Worm (Caenorhabditis elegans) whole organism, L2 larva: ENCODE results near the gene srw-69.

ENCODE experiments used
- C34F6.9 ChIP-seq: fragments of 150-350 bp; optimal IDR thresholded peaks from 2 replicates; lab custom pipeline; 2014; ENCODE audit warnings: missing biosample characterization, missing genetic modification characterization
- F13H6.1 ChIP-seq: sonication (generic microtip); optimal IDR thresholded peaks from 2 replicates; lab custom pipeline; 2016; ENCODE audit warnings: missing genetic modification characterization, missing compliant biosample characterization
- R02D3.7 ChIP-seq: fragments of 150-350 bp; optimal IDR thresholded peaks from 2 replicates; lab custom pipeline; 2014; ENCODE audit warnings: missing biosample characterization, missing genetic modification characterization
- Y55F3AM.14 ChIP-seq: fragments of 200-800 bp; sonication (Bioruptor generic); optimal IDR thresholded peaks from 2 replicates; lab custom pipeline; 2018; ENCODE audit warnings: mild to moderate bottlenecking, missing genetic modification characterization, missing compliant biosample characterization
- ZK546.5 ChIP-seq: sonication (generic microtip); optimal IDR thresholded peaks from 2 replicates; lab custom pipeline; 2017; ENCODE audit warnings: missing biosample characterization, missing genetic modification characterization
- alr-1 ChIP-seq: fragments of 150-350 bp; optimal IDR thresholded peaks from 2 replicates; lab custom pipeline; 2014; ENCODE audit warnings: missing biosample characterization, missing genetic modification characterization
- aly-2 ChIP-seq: fragments of 150-350 bp; optimal IDR thresholded peaks from 2 replicates; lab custom pipeline; 2014; ENCODE audit warnings: missing biosample characterization, missing genetic modification characterization
- ama-1 ChIP-seq: fragments of 150-350 bp; optimal IDR thresholded peaks from 2 replicates; lab custom pipeline; 2018; ENCODE audit warnings: inconsistent platforms
- blmp-1 ChIP-seq: sonication (generic microtip); optimal IDR thresholded peaks from 2 replicates; lab custom pipeline; 2017; ENCODE audit warnings: missing genetic modification characterization, mild to moderate bottlenecking, missing compliant biosample characterization, antibody characterized with exemption, moderate library complexity; ENCODE audit not compliant: insufficient read depth
- ceh-16 ChIP-seq: fragments of 150-350 bp; optimal IDR thresholded peaks from 2 replicates; lab custom pipeline; 2014; ENCODE audit warnings: missing biosample characterization, missing genetic modification characterization
- ceh-82 ChIP-seq: fragments of 150-350 bp; optimal IDR thresholded peaks from 2 replicates; lab custom pipeline; 2014; ENCODE audit warnings: missing biosample characterization, missing genetic modification characterization
- crh-2 ChIP-seq: sonication (generic microtip); optimal IDR thresholded peaks from 2 replicates; lab custom pipeline; 2017; ENCODE audit warnings: missing biosample characterization, missing genetic modification characterization
- egl-27 ChIP-seq: sonication (generic microtip); optimal IDR thresholded peaks from 3 replicates; lab custom pipeline; 2017; ENCODE audit warnings: missing biosample characterization, missing genetic modification reagents, missing genetic modification characterization
- elt-1 ChIP-seq: fragments of 150-350 bp; optimal IDR thresholded peaks from 2 replicates; lab custom pipeline; 2014; ENCODE audit warnings: missing biosample characterization, missing genetic modification characterization
- fos-1 ChIP-seq: fragments of 150-350 bp; optimal IDR thresholded peaks from 2 replicates; lab custom pipeline; 2014; ENCODE audit warnings: missing biosample characterization, missing genetic modification characterization
- gmeb-1 ChIP-seq: fragments of 150-350 bp; optimal IDR thresholded peaks from 2 replicates; lab custom pipeline; 2014; ENCODE audit warnings: missing biosample characterization, missing genetic modification characterization
- lin-11 ChIP-seq: fragments of 150-350 bp; sonication (generic microtip); optimal IDR thresholded peaks from 2 replicates; lab custom pipeline; 2014; ENCODE audit warnings: missing biosample characterization, missing genetic modification characterization, inconsistent platforms, mixed read lengths
- lin-13 ChIP-seq: fragments of 150-350 bp; optimal IDR thresholded peaks from 2 replicates; lab custom pipeline; 2014; ENCODE audit warnings: missing biosample characterization, missing genetic modification reagents, missing genetic modification characterization
- lin-39 ChIP-seq: fragments of 150-350 bp; optimal IDR thresholded peaks from 2 replicates; lab custom pipeline; 2014; ENCODE audit warnings: missing biosample characterization, missing genetic modification reagents, missing genetic modification characterization
- lsy-2 ChIP-seq, 2 experiments: fragments of 150-350 bp in 1 of 2; sonication (generic microtip) in 1 of 2; optimal IDR thresholded peaks; 2 replicates each; lab custom pipeline; 2014 to 2017; ENCODE audit warnings: missing biosample characterization in 2 of 2, missing genetic modification characterization in 2 of 2
- mab-5 ChIP-seq: fragments of 150-350 bp; optimal IDR thresholded peaks from 2 replicates; lab custom pipeline; 2014; ENCODE audit warnings: missing biosample characterization, missing genetic modification characterization
- mbf-1 ChIP-seq: sonication (generic microtip); optimal IDR thresholded peaks from 2 replicates; lab custom pipeline; 2017; ENCODE audit warnings: missing biosample characterization, missing genetic modification characterization
- mdl-1 ChIP-seq, 2 experiments: fragments of 150-350 bp in 1 of 2; sonication (generic microtip) in 1 of 2; optimal IDR thresholded peaks; 2 replicates each; lab custom pipeline; 2017; ENCODE audit warnings: missing biosample characterization in 2 of 2, missing genetic modification characterization in 2 of 2
- nhr-10 ChIP-seq: sonication (generic microtip); optimal IDR thresholded peaks from 2 replicates; lab custom pipeline; 2017; ENCODE audit warnings: missing biosample characterization, missing genetic modification characterization
- nhr-11 ChIP-seq: fragments of 150-350 bp; optimal IDR thresholded peaks from 2 replicates; lab custom pipeline; 2014; ENCODE audit warnings: missing biosample characterization, missing genetic modification characterization
- nhr-12 ChIP-seq: fragments of 150-350 bp; optimal IDR thresholded peaks from 2 replicates; lab custom pipeline; 2014; ENCODE audit warnings: missing biosample characterization, missing genetic modification characterization
- nhr-129 ChIP-seq: fragments of 150-350 bp; optimal IDR thresholded peaks from 2 replicates; lab custom pipeline; 2014; ENCODE audit warnings: missing biosample characterization, missing genetic modification characterization
- nhr-21 ChIP-seq: fragments of 150-350 bp; optimal IDR thresholded peaks from 2 replicates; lab custom pipeline; 2014; ENCODE audit warnings: missing biosample characterization, missing genetic modification characterization
- nhr-237 ChIP-seq: fragments of 150-350 bp; optimal IDR thresholded peaks from 2 replicates; lab custom pipeline; 2014; ENCODE audit warnings: missing biosample characterization, missing genetic modification characterization
- nhr-25 ChIP-seq: fragments of 150-350 bp; sonication (generic microtip); optimal IDR thresholded peaks from 3 replicates; lab custom pipeline; 2014; ENCODE audit warnings: missing biosample characterization, missing genetic modification characterization
- nhr-6 ChIP-seq: fragments of 150-350 bp; optimal IDR thresholded peaks from 2 replicates; lab custom pipeline; 2014; ENCODE audit warnings: missing biosample characterization, missing genetic modification characterization
- nhr-77 ChIP-seq: fragments of 150-350 bp; optimal IDR thresholded peaks from 2 replicates; lab custom pipeline; 2014; ENCODE audit warnings: missing biosample characterization, missing genetic modification characterization
- peb-1 ChIP-seq: fragments of 150-350 bp; optimal IDR thresholded peaks from 2 replicates; lab custom pipeline; 2014; ENCODE audit warnings: missing biosample characterization, missing genetic modification characterization
- sem-4 ChIP-seq: fragments of 150-350 bp; optimal IDR thresholded peaks from 2 replicates; lab custom pipeline; 2014; ENCODE audit warnings: missing biosample characterization, missing genetic modification reagents, missing genetic modification characterization
- skn-1 ChIP-seq: sonication (generic microtip); optimal IDR thresholded peaks from 2 replicates; lab custom pipeline; 2017; ENCODE audit warnings: missing biosample characterization, missing genetic modification characterization
- sma-3 ChIP-seq: sonication (generic microtip); optimal IDR thresholded peaks from 2 replicates; lab custom pipeline; 2016; ENCODE audit warnings: missing genetic modification reagents, missing genetic modification characterization, missing compliant biosample characterization
- sma-9 ChIP-seq, 2 experiments: fragments of 150-350 bp in 1 of 2; sonication (generic microtip) in 1 of 2; optimal IDR thresholded peaks; 2 replicates each; lab custom pipeline; 2014 to 2016; ENCODE audit warnings: missing genetic modification characterization in 2 of 2, mild to moderate bottlenecking in 1 of 2, missing biosample characterization in 1 of 2, missing compliant biosample characterization in 1 of 2, missing genetic modification reagents in 1 of 2, moderate library complexity in 1 of 2
- snpc-4 ChIP-seq: fragments of 150-350 bp; optimal IDR thresholded peaks from 2 replicates; lab custom pipeline; 2014; ENCODE audit warnings: missing biosample characterization, missing genetic modification characterization
- unc-39 ChIP-seq: fragments of 150-350 bp; optimal IDR thresholded peaks from 2 replicates; lab custom pipeline; 2014; ENCODE audit warnings: missing biosample characterization, missing genetic modification characterization
- unc-55 ChIP-seq: fragments of 150-350 bp; sonication (generic microtip); optimal IDR thresholded peaks from 3 replicates; lab custom pipeline; 2014; ENCODE audit warnings: missing biosample characterization, missing genetic modification reagents, missing genetic modification characterization
- unc-62 ChIP-seq: fragments of 150-350 bp; optimal IDR thresholded peaks from 2 replicates; lab custom pipeline; 2014; ENCODE audit warnings: missing biosample characterization, missing genetic modification reagents, missing genetic modification characterization
- ztf-1 ChIP-seq: fragments of 200-800 bp; sonication (Bioruptor generic); conservative IDR thresholded peaks from 2 replicates; pipeline ENCODE4 v1.3.6; 2022; ENCODE audit warnings: missing genetic modification characterization, missing compliant biosample characterization
- ztf-11 ChIP-seq: sonication (generic microtip); optimal IDR thresholded peaks from 2 replicates; lab custom pipeline; 2017; ENCODE audit warnings: missing biosample characterization, missing genetic modification characterization
- ztf-4 ChIP-seq: fragments of 150-350 bp; optimal IDR thresholded peaks from 2 replicates; lab custom pipeline; 2014; ENCODE audit warnings: missing biosample characterization, missing genetic modification characterization

srw-69 gene

DNA sequence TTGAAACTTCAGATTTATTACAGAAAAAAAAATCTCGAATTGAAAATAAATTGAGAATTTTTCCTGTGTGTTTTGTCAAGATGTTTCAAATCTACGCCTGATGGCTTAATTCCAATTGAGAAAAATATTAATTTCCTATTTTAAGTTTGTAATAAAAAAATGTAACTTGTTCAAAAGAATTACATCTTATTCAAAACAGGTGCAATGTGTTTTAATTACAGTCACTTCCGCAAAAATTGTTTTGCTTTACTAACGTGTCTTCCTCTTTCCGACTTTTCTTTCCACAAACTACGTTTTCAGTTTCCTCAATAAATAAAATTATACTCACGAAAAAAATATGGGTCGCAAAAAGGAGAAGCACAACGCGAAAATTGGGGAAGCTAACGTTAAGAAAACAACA, 9.2 kb upstream of the srw-69 start, which contains the start of gene F25E5.16:
F25E5.16 (plus strand) TSS at position 301 of the 400 bp plus-strand sequence.
- TF ChIP-seq unc-62 (GFP tag; lab: Kevin White, UChicago), result no peak
- TF ChIP-seq unc-55, result no peak
- no peak for TF ChIP-seq nhr-10
- no peak for TF ChIP-seq lin-39 (tag; lab: Kevin White, UChicago)
- TF ChIP-seq nhr-129 (tag; lab: Kevin White, UChicago), result no peak
- no peak for TF ChIP-seq crh-2 (tag; lab: Kevin White, UChicago)
- TF ChIP-seq lin-13, result no peak
- no peak for TF ChIP-seq mbf-1
- TF ChIP-seq ztf-4 (tag; lab: Kevin White, UChicago), result no peak
- TF ChIP-seq snpc-4 (tag; lab: Kevin White, UChicago), result no peak
- no peak for TF ChIP-seq gmeb-1 (tag; lab: Kevin White, UChicago)
- TF ChIP-seq sma-9 (GFP tag; optimal IDR thresholded peaks at IDR 0.05; lab: Kevin White, UChicago), result no peak
- TF ChIP-seq sma-9 (tag; optimal IDR thresholded peaks at IDR 0.05; lab: Kevin White, UChicago), result no peak
- no peak for TF ChIP-seq ZK546.5
- no peak for TF ChIP-seq nhr-77 (tag; lab: Kevin White, UChicago)
- no peak for TF ChIP-seq nhr-21 (tag; lab: Kevin White, UChicago)
- no peak for TF ChIP-seq lin-11 (tag; lab: Kevin White, UChicago)
- no peak for TF ChIP-seq peb-1
- no peak for TF ChIP-seq nhr-237 (tag; lab: Kevin White, UChicago)

DNA sequence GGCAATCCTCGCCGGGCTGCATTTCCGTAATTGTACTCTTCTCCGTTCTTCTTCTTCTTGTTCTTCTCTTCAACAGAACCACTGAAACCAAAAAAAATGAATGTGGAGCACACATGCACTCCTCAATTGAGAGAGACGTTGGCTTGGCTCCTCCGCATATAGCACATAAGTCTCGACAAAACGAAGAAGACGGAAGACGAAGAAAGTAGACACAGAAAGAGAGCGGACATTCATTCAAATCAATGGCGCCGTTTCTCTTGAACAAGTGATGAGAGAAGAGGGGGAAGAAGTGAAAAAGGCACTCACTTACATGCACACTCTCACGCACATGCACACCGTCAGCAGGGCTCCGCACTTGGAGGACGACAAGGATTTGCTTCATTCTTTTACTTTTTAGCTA, 8.8 kb upstream of the srw-69 start, which contains the start of gene F25E5.9:
F25E5.9 (minus strand) TSS at position 382 of the 400 bp plus-strand sequence.
- TF ChIP-seq peb-1 (no peak), ceh-16 (tag; lab: Kevin White, UChicago) (no peak), sem-4 (peak; percentile 62), sma-3 (no peak), C34F6.9 (tag; lab: Kevin White, UChicago) (peak; percentile 65), nhr-10 (no peak), lsy-2 (tag; optimal IDR thresholded peaks at IDR 0.05; lab: Kevin White, UChicago) (peak in 1 of 2 experiments; percentile 34), ama-1 (peak; percentile 51), lin-39 (tag; lab: Kevin White, UChicago) (no peak), F13H6.1 (peak; percentile 1), alr-1 (tag; lab: Kevin White, UChicago) (no peak), Y55F3AM.14 (GFP tag; lab: Kevin White, UChicago) (peak; percentile 52), nhr-237 (tag; lab: Kevin White, UChicago) (no peak), unc-55 (peak; percentile 70), elt-1 (tag; lab: Kevin White, UChicago) (no peak), mdl-1 (tag; optimal IDR thresholded peaks at IDR 0.05; lab: Kevin White, UChicago) (peak in 1 of 2 experiments; percentile 43), ceh-82 (tag; lab: Kevin White, UChicago) (no peak), nhr-129 (tag; lab: Kevin White, UChicago) (peak; percentile 18), ztf-4 (tag; lab: Kevin White, UChicago) (no peak), gmeb-1 (tag; lab: Kevin White, UChicago) (no peak)

DNA sequence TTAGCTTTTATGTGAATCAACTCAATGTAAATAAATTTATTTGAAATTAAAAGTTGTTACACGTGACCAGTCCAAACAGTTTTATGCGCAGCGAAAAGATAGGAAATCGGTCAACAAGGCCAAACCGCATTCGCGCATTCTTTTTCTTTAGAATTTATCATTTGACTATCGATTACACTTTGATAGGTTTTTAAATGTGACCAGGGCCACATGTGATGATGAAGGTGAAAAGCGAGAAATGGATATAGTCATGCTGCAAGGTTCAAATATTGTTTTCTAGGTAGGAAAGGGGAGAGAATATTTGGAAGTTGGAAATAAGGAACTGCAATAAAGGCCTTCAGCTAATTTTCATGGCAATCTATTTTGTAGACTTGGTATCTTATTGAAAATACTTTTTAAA, 8.1 kb upstream of the srw-69 start:
- no peak for TF ChIP-seq unc-62 (GFP tag; lab: Kevin White, UChicago)
- TF ChIP-seq ztf-1 (GFP tag; lab: Robert Waterston, UW), result no peak
- TF ChIP-seq mab-5 (tag; lab: Kevin White, UChicago), result no peak
- TF ChIP-seq nhr-129 (tag; lab: Kevin White, UChicago), result peak; percentile 59
- no peak for TF ChIP-seq unc-55
- TF ChIP-seq lin-11 (tag; lab: Kevin White, UChicago), result no peak
- no peak for TF ChIP-seq skn-1 (tag; lab: Kevin White, UChicago)
- no peak for TF ChIP-seq lin-13
- peak; percentile 5 for TF ChIP-seq ztf-4 (tag; lab: Kevin White, UChicago)
- TF ChIP-seq nhr-77 (tag; lab: Kevin White, UChicago), result no peak
- TF ChIP-seq nhr-12 (tag; lab: Kevin White, UChicago), result no peak
- no peak for TF ChIP-seq mbf-1
- no peak for TF ChIP-seq ZK546.5
- TF ChIP-seq nhr-21 (tag; lab: Kevin White, UChicago), result peak; percentile 94
- TF ChIP-seq snpc-4 (tag; lab: Kevin White, UChicago), result no peak
- no peak for TF ChIP-seq sem-4
- peak; percentile 31 for TF ChIP-seq fos-1 (tag; lab: Kevin White, UChicago)
- peak; percentile 81 for TF ChIP-seq nhr-25 (tag; lab: Kevin White, UChicago)
- no peak for TF ChIP-seq alr-1 (tag; lab: Kevin White, UChicago)
- TF ChIP-seq sma-3, result peak; percentile 72
- TF ChIP-seq aly-2 (tag; lab: Kevin White, UChicago), result no peak
- TF ChIP-seq elt-1 (tag; lab: Kevin White, UChicago), result no peak
- peak; percentile 52 for TF ChIP-seq sma-9 (GFP tag; optimal IDR thresholded peaks at IDR 0.05; lab: Kevin White, UChicago)
- TF ChIP-seq sma-9 (tag; optimal IDR thresholded peaks at IDR 0.05; lab: Kevin White, UChicago), result no peak
- TF ChIP-seq egl-27 (tag; lab: Kevin White, UChicago), result no peak
- TF ChIP-seq crh-2 (tag; lab: Kevin White, UChicago), result peak; percentile 30
- no peak for TF ChIP-seq ztf-11
- no peak for TF ChIP-seq ceh-82 (tag; lab: Kevin White, UChicago)
- no peak for TF ChIP-seq nhr-237 (tag; lab: Kevin White, UChicago)
- TF ChIP-seq Y55F3AM.14 (GFP tag; lab: Kevin White, UChicago), result no peak
- TF ChIP-seq peb-1, result no peak
- TF ChIP-seq nhr-11 (tag; lab: Kevin White, UChicago), result no peak
- TF ChIP-seq nhr-6, result no peak
- peak in 1 of 2 experiments; percentile 5 for TF ChIP-seq lsy-2 (tag; optimal IDR thresholded peaks at IDR 0.05; lab: Kevin White, UChicago)
- no peak for TF ChIP-seq mdl-1 (tag; optimal IDR thresholded peaks at IDR 0.05; lab: Kevin White, UChicago)
- peak; percentile 59 for TF ChIP-seq blmp-1
- no peak for TF ChIP-seq F13H6.1
- no peak for TF ChIP-seq lin-39 (tag; lab: Kevin White, UChicago)
- TF ChIP-seq unc-39 (tag; lab: Kevin White, UChicago), result no peak
- peak; percentile 26 for TF ChIP-seq gmeb-1 (tag; lab: Kevin White, UChicago)
- no peak for TF ChIP-seq R02D3.7
- peak; percentile 45 for TF ChIP-seq C34F6.9 (tag; lab: Kevin White, UChicago)
